Fruit fly (Drosophila melanogaster): ENCODE data around the gene Wnt10.

Gene Wnt10

DNA sequence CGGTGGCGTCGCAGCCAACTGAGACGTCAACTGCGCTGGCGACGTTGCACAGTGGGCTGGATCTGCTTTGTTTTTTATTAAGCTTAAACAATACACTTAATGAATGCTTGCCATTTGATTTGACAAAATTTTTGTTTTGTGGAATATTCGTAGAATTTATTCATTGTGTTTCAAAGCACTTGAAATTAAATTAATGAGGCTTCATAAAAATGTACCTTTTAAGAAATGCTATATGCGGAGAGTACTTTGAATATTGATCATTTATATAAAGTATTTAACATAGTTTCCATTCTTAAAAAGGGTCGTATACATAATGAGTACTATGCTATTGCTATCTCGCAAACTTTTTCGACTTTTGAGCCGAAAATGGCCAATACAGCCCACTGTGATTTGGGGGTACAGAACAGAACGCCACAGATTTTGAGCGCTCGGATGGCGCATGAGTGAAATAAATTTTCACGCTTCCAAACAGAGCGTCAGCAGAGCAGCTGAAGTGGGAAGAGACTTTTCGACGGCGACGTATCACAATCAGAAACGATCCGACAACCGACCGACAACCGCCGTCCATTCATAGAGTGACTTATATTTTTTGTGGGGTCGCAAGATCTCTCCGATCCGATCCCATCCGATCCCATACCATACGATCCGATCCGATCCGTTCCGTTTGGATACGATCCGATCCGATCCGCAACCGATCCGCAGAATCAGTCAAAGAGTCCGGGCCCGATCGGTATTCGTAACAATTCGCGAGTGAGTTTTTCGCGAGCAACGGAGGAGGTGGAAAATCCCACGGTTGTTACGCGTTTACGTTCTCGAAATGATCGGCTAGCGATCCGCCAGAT, 29.8 kb upstream of the Wnt10 start, which contains the start of gene Wnt6 (continued):
- no peak for TF ChIP-seq dati (GFP tag; IDR thresholded peaks at IDR 0.05)
- no peak for TF ChIP-seq B-H2 (GFP tag; optimal IDR thresholded peaks at IDR 0.05)
- TF ChIP-seq H2.0 (GFP tag; IDR thresholded peaks at IDR 0.05): peak; percentile 28; the same call in 1 of the 2 replicates
- peak; percentile 47 for TF ChIP-seq CG3407 (GFP tag; optimal IDR thresholded peaks at IDR 0.05)
- TF ChIP-seq fru (optimal IDR thresholded peaks at IDR 0.05): no peak
- no peak; the same call in 1 of the 2 replicates for TF ChIP-seq CG14014 (GFP tag; IDR thresholded peaks at IDR 0.05)
- TF ChIP-seq CG30431 (GFP tag; optimal IDR thresholded peaks at IDR 0.05): peak; percentile 33
- no peak for TF ChIP-seq pan (optimal IDR thresholded peaks at IDR 0.05)
- peak in 1 of 2 experiments; percentile 63 for TF ChIP-seq pan (GFP tag; optimal IDR thresholded peaks at IDR 0.05 in 1 of 2, IDR thresholded peaks at IDR 0.05 in 1 of 2)
- no peak for TF ChIP-seq Asciz (GFP tag; optimal IDR thresholded peaks at IDR 0.05)
- 0 out of 2 replicates have a peak, but pooled peaks have one; percentile 40 for TF ChIP-seq ttk (GFP tag; IDR thresholded peaks at IDR 0.05)
- peak; percentile 38; the same call in 1 of the 2 replicates for TF ChIP-seq cas (GFP tag; IDR thresholded peaks at IDR 0.05)
- no peak for TF ChIP-seq CG7271 (tag; optimal IDR thresholded peaks at IDR 0.05)
- TF ChIP-seq CG3163 (GFP tag; optimal IDR thresholded peaks at IDR 0.05): peak; percentile 29
- TF ChIP-seq prd (optimal IDR thresholded peaks at IDR 0.05): no peak
- peak; percentile 32; the same call in 2 of the 3 replicates for TF ChIP-seq prd (GFP tag; IDR thresholded peaks at IDR 0.05)
- peak; percentile 68; the same call in 1 of the 2 replicates for TF ChIP-seq Ptx1 (GFP tag; IDR thresholded peaks at IDR 0.05)
- no peak for TF ChIP-seq CG6854 (GFP tag; optimal IDR thresholded peaks at IDR 0.05)
- TF ChIP-seq CG17186 (GFP tag; optimal IDR thresholded peaks at IDR 0.05): no peak
- TF ChIP-seq CG6654 (GFP tag; optimal IDR thresholded peaks at IDR 0.05): no peak
- TF ChIP-seq CG10654 (GFP tag; optimal IDR thresholded peaks at IDR 0.05): peak; percentile 40
- TF ChIP-seq Hmr (GFP tag; optimal IDR thresholded peaks at IDR 0.05): peak; percentile 75
- TF ChIP-seq tgo (GFP tag; IDR thresholded peaks at IDR 0.05): peak; percentile 47; the same call in 2 of the 3 replicates
- TF ChIP-seq CTCF (GFP tag; optimal IDR thresholded peaks at IDR 0.05): no peak
- no peak for TF ChIP-seq hkb (optimal IDR thresholded peaks at IDR 0.05)
- TF ChIP-seq hkb (GFP tag; IDR thresholded peaks at IDR 0.05): peak; percentile 33
- TF ChIP-seq dm (GFP tag; optimal IDR thresholded peaks at IDR 0.05): peak; percentile 6
- peak; percentile 47; the same call in 1 of the 2 replicates for TF ChIP-seq CG14441 (GFP tag; IDR thresholded peaks at IDR 0.05)
- TF ChIP-seq CG17912 (GFP tag; optimal IDR thresholded peaks at IDR 0.05): no peak
- TF ChIP-seq CG13296 (GFP tag; optimal IDR thresholded peaks at IDR 0.05): no peak
- no peak for TF ChIP-seq trem (tag; optimal IDR thresholded peaks at IDR 0.05)
- TF ChIP-seq Nf-YA (GFP tag; IDR thresholded peaks at IDR 0.05): no peak
- TF ChIP-seq sug (tag; optimal IDR thresholded peaks at IDR 0.05): peak; percentile 60
- peak; percentile 25 for TF ChIP-seq pnt (GFP tag; optimal IDR thresholded peaks at IDR 0.05)
- no peak for TF ChIP-seq CG1792 (GFP tag; optimal IDR thresholded peaks at IDR 0.05)
- TF ChIP-seq Tbp (GFP tag; optimal IDR thresholded peaks at IDR 0.05): no peak
- peak; percentile 73 for TF ChIP-seq az2 (GFP tag; optimal IDR thresholded peaks at IDR 0.05)
- TF ChIP-seq dmrt99B (tag; optimal IDR thresholded peaks at IDR 0.05): peak; percentile 40
- TF ChIP-seq tup (GFP tag; optimal IDR thresholded peaks at IDR 0.05): no peak
- no peak for TF ChIP-seq CG31365 (tag; optimal IDR thresholded peaks at IDR 0.05)
- no peak for TF ChIP-seq da (GFP tag; optimal IDR thresholded peaks at IDR 0.05)
- TF ChIP-seq CG12942 (GFP tag; optimal IDR thresholded peaks at IDR 0.05): peak; percentile 42
- TF ChIP-seq tio (GFP tag; optimal IDR thresholded peaks at IDR 0.05): peak; percentile 73
- no peak for TF ChIP-seq bigmax (GFP tag; optimal IDR thresholded peaks at IDR 0.05)
- no peak for TF ChIP-seq Doc3 (GFP tag; IDR thresholded peaks at IDR 0.05; ENCODE audit: partially characterized antibody)
- peak; percentile 37; the same call in 1 of the 2 replicates for TF ChIP-seq CG32767 (GFP tag; IDR thresholded peaks at IDR 0.05)
- peak in 1 of 2 experiments; percentile 66 for TF ChIP-seq Hr78 (GFP tag; optimal IDR thresholded peaks at IDR 0.05)
- 0 out of 3 replicates have a peak, but pooled peaks have one; percentile 12 for TF ChIP-seq CG11560 (tag; IDR thresholded peaks at IDR 0.05)
- TF ChIP-seq CG6175 (GFP tag; IDR thresholded peaks at IDR 0.05): no peak; the same call in 2 of the 3 replicates
- TF ChIP-seq CG6813 (GFP tag; optimal IDR thresholded peaks at IDR 0.05): no peak
- no peak for TF ChIP-seq CG11085 (GFP tag; IDR thresholded peaks at IDR 0.05)
